Worm (Caenorhabditis elegans) whole organism, L4 larva: ENCODE data around the gene srp-8.

Experiments
- F26F4.8 ChIP-seq: fragments of 200-800 bp; sonication (Bioruptor generic); conservative IDR thresholded peaks from 2 replicates; pipeline ENCODE4 v1.3.6; 2022; ENCODE audit warnings: missing genetic modification characterization, missing compliant biosample characterization
- ceh-20 ChIP-seq: fragments of 200-800 bp; sonication (Bioruptor generic); IDR thresholded peaks from 2 replicates; pipeline ENCODE4 v1.3.6; 2022; ENCODE audit warnings: missing genetic modification reagents, missing genetic modification characterization, missing compliant biosample characterization
- ceh-32 ChIP-seq: sonication (generic microtip); optimal IDR thresholded peaks from 2 replicates; lab custom pipeline; 2016; ENCODE audit warnings: mild to moderate bottlenecking, missing genetic modification characterization, missing compliant biosample characterization; ENCODE audit not compliant: poor library complexity
- daf-16 ChIP-seq, 3 experiments: sonication (generic microtip); optimal IDR thresholded peaks; 2 replicates each; lab custom pipeline; 2016 to 2017; ENCODE audit warnings: missing genetic modification characterization in 3 of 3, missing genetic modification reagents in 3 of 3, mild to moderate bottlenecking in 2 of 3, missing compliant biosample characterization in 2 of 3, missing biosample characterization in 1 of 3, moderate library complexity in 1 of 3
- daf-19 ChIP-seq: fragments of 200-800 bp; sonication (Bioruptor generic); conservative IDR thresholded peaks from 2 replicates; pipeline ENCODE4 v1.3.6; 2022; ENCODE audit warnings: missing genetic modification characterization, missing compliant biosample characterization
- daf-8 ChIP-seq: fragments of 200-800 bp; sonication (Bioruptor generic); IDR thresholded peaks from 2 replicates; pipeline ENCODE4 v1.3.6; 2022; ENCODE audit warnings: missing genetic modification characterization, missing compliant biosample characterization
- dmd-6 ChIP-seq: fragments of 200-800 bp; sonication (Bioruptor generic); IDR thresholded peaks from 2 replicates; pipeline ENCODE4 v1.3.6; 2022; ENCODE audit warnings: missing genetic modification reagents, missing genetic modification characterization, missing compliant biosample characterization
- dmd-8 ChIP-seq: fragments of 200-800 bp; sonication (Bioruptor generic); IDR thresholded peaks from 2 replicates; pipeline ENCODE4 v1.3.6; 2022; ENCODE audit warnings: missing genetic modification characterization, missing compliant biosample characterization
- dve-1 ChIP-seq: sonication (generic microtip); optimal IDR thresholded peaks from 2 replicates; lab custom pipeline; 2017; ENCODE audit warnings: antibody characterized with exemption, mild to moderate bottlenecking, missing genetic modification characterization, missing compliant biosample characterization; ENCODE audit not compliant: insufficient read depth
- egl-27 ChIP-seq: sonication (generic microtip); optimal IDR thresholded peaks from 3 replicates; lab custom pipeline; 2017; ENCODE audit warnings: missing biosample characterization, missing genetic modification reagents, missing genetic modification characterization
- gei-8 ChIP-seq: fragments of 200-800 bp; sonication (Bioruptor generic); optimal IDR thresholded peaks from 2 replicates; lab custom pipeline; 2018; ENCODE audit warnings: mild to moderate bottlenecking, missing genetic modification characterization, missing compliant biosample characterization
- hlh-11 ChIP-seq: fragments of 200-800 bp; sonication (Bioruptor generic); optimal IDR thresholded peaks from 2 replicates; lab custom pipeline; 2018; ENCODE audit warnings: mild to moderate bottlenecking, missing genetic modification characterization, missing compliant biosample characterization
- hlh-30 ChIP-seq: sonication (generic microtip); optimal IDR thresholded peaks from 2 replicates; lab custom pipeline; 2017; ENCODE audit warnings: antibody characterized with exemption, mild to moderate bottlenecking, missing genetic modification characterization, missing compliant biosample characterization; ENCODE audit not compliant: insufficient read depth
- hmg-1.1 ChIP-seq: fragments of 200-800 bp; sonication (Bioruptor generic); IDR thresholded peaks from 2 replicates; pipeline ENCODE4 v1.3.6; 2022; ENCODE audit warnings: missing genetic modification reagents, missing genetic modification characterization, missing compliant biosample characterization
- jun-1 ChIP-seq: fragments of 150-350 bp; optimal IDR thresholded peaks from 2 replicates; lab custom pipeline; 2014; ENCODE audit warnings: missing biosample characterization, missing genetic modification reagents, missing genetic modification characterization
- lim-7 ChIP-seq: fragments of 200-800 bp; sonication (Bioruptor generic); IDR thresholded peaks from 2 replicates; pipeline ENCODE4 v1.3.6; 2022; ENCODE audit warnings: missing genetic modification characterization, missing compliant biosample characterization
- lin-1 ChIP-seq: fragments of 200-800 bp; sonication (Bioruptor generic); IDR thresholded peaks from 2 replicates; pipeline ENCODE4 v1.3.6; 2022; ENCODE audit warnings: missing genetic modification reagents, missing genetic modification characterization, missing compliant biosample characterization
- lin-38 ChIP-seq: fragments of 200-800 bp; sonication (Bioruptor generic); IDR thresholded peaks from 2 replicates; pipeline ENCODE4 v1.3.6; 2022; ENCODE audit warnings: missing genetic modification reagents, missing genetic modification characterization, missing compliant biosample characterization
- lir-3 ChIP-seq: sonication (generic microtip); optimal IDR thresholded peaks from 2 replicates; lab custom pipeline; 2016; ENCODE audit warnings: mild to moderate bottlenecking, missing genetic modification characterization, missing compliant biosample characterization
- madf-5 ChIP-seq, 2 experiments: fragments of 200-800 bp; sonication (Bioruptor generic); IDR thresholded peaks; 2 replicates each; pipeline ENCODE4 v1.3.6; 2022; ENCODE audit warnings: missing compliant biosample characterization in 2 of 2, missing genetic modification characterization in 2 of 2
- madf-9 ChIP-seq: fragments of 200-800 bp; sonication (Bioruptor generic); conservative IDR thresholded peaks from 2 replicates; pipeline ENCODE4 v1.3.6; 2022; ENCODE audit warnings: missing genetic modification reagents, missing genetic modification characterization, missing compliant biosample characterization
- nhr-102 ChIP-seq: sonication (generic microtip); optimal IDR thresholded peaks from 2 replicates; lab custom pipeline; 2016; ENCODE audit warnings: mild to moderate bottlenecking, missing genetic modification characterization, moderate library complexity, missing compliant biosample characterization
- nhr-111 ChIP-seq: fragments of 200-800 bp; sonication (Bioruptor generic); optimal IDR thresholded peaks from 2 replicates; lab custom pipeline; 2018; ENCODE audit warnings: mild to moderate bottlenecking, missing genetic modification characterization, missing compliant biosample characterization
- nhr-28 ChIP-seq: fragments of 150-350 bp; optimal IDR thresholded peaks from 2 replicates; lab custom pipeline; 2014; ENCODE audit warnings: missing biosample characterization, missing genetic modification characterization
- nhr-41 ChIP-seq: fragments of 200-800 bp; sonication (Bioruptor generic); IDR thresholded peaks from 2 replicates; pipeline ENCODE4 v1.3.6; 2022; ENCODE audit warnings: missing genetic modification reagents, missing genetic modification characterization, missing compliant biosample characterization
- nhr-42 ChIP-seq: fragments of 200-800 bp; sonication (Bioruptor generic); IDR thresholded peaks from 2 replicates; pipeline ENCODE4 v1.3.6; 2022; ENCODE audit warnings: missing genetic modification characterization, missing compliant biosample characterization
- rbr-2 ChIP-seq: sonication (generic microtip); optimal IDR thresholded peaks from 2 replicates; lab custom pipeline; 2016; ENCODE audit warnings: missing genotype, missing genetic modification characterization, missing compliant biosample characterization
- sdz-12 ChIP-seq: fragments of 200-800 bp; sonication (Bioruptor generic); optimal IDR thresholded peaks from 2 replicates; lab custom pipeline; 2018; ENCODE audit warnings: mild to moderate bottlenecking, missing genetic modification characterization, missing compliant biosample characterization
- snpc-1.2 ChIP-seq: fragments of 200-800 bp; sonication (Bioruptor generic); IDR thresholded peaks from 2 replicates; pipeline ENCODE4 v1.3.6; 2022; ENCODE audit warnings: missing genetic modification reagents, missing genetic modification characterization, missing compliant biosample characterization
- snpc-4 ChIP-seq: fragments of 150-350 bp; optimal IDR thresholded peaks from 2 replicates; lab custom pipeline; 2014; ENCODE audit warnings: missing biosample characterization, missing genetic modification characterization
- vab-7 ChIP-seq: fragments of 200-800 bp; sonication (Bioruptor generic); IDR thresholded peaks from 2 replicates; pipeline ENCODE4 v1.3.6; 2022; ENCODE audit warnings: missing genetic modification reagents, missing genetic modification characterization, missing compliant biosample characterization
- zfp-2 ChIP-seq: sonication (generic microtip); optimal IDR thresholded peaks from 2 replicates; lab custom pipeline; 2016; ENCODE audit warnings: mild to moderate bottlenecking, missing genetic modification characterization, missing compliant biosample characterization

Gene srp-8

ce11 chrV:8235331-8235730 is 51.8 kb downstream of the srp-8 start:
- peak; percentile 18 for TF ChIP-seq gei-8
- 0 out of 2 replicates have a peak, but pooled peaks have one; percentile 32 for TF ChIP-seq nhr-41 (GFP tag; lab: Robert Waterston, UW)
- TF ChIP-seq egl-27 (tag; lab: Kevin White, UChicago): no peak
- peak; percentile 13 for TF ChIP-seq nhr-28 (tag; lab: Kevin White, UChicago)
- TF ChIP-seq dmd-6 (GFP tag; lab: Robert Waterston, UW): peak; percentile 49; the same call in 1 of the 2 replicates
- no peak for TF ChIP-seq madf-5 (GFP tag; IDR thresholded peaks at IDR 0.05; lab: Robert Waterston, UW)
- peak; percentile 49 for TF ChIP-seq nhr-111
- TF ChIP-seq nhr-42 (GFP tag; lab: Robert Waterston, UW): peak; percentile 39; the same call in 1 of the 2 replicates
- TF ChIP-seq daf-8 (GFP tag; lab: Robert Waterston, UW): no peak
- TF ChIP-seq snpc-1.2 (GFP tag; lab: Robert Waterston, UW): peak; percentile 65
- peak; percentile 55 for TF ChIP-seq hmg-1.1 (GFP tag; lab: Robert Waterston, UW)
- TF ChIP-seq dve-1 (tag; lab: Kevin White, UChicago): peak; percentile 66
- TF ChIP-seq madf-9: 0 out of 2 replicates have a peak, but pooled peaks have one; percentile 24
- no peak for TF ChIP-seq jun-1
- peak; percentile 39 for TF ChIP-seq lir-3 (tag; lab: Kevin White, UChicago)
- TF ChIP-seq lin-38: no peak
- TF ChIP-seq rbr-2 (tag; lab: Kevin White, UChicago): peak; percentile 26
- 0 out of 2 replicates have a peak, but pooled peaks have one; percentile 45 for TF ChIP-seq F26F4.8 (GFP tag; lab: Robert Waterston, UW)
- peak; percentile 9 for TF ChIP-seq hlh-30 (tag; lab: Kevin White, UChicago)
- TF ChIP-seq nhr-102: peak; percentile 35
- TF ChIP-seq vab-7 (GFP tag; lab: Robert Waterston, UW): peak; percentile 41; the same call in 1 of the 2 replicates
- no peak for TF ChIP-seq lin-1 (GFP tag; lab: Robert Waterston, UW)
- TF ChIP-seq snpc-4: peak; percentile 61
- peak; percentile 2 for TF ChIP-seq sdz-12 (GFP tag; lab: Kevin White, UChicago)
- peak; percentile 70 for TF ChIP-seq lim-7 (GFP tag; lab: Robert Waterston, UW)
- TF ChIP-seq ceh-20 (GFP tag; lab: Robert Waterston, UW): no peak
- TF ChIP-seq daf-16 (GFP tag; optimal IDR thresholded peaks at IDR 0.05; lab: Kevin White, UChicago): peak in 1 of 2 experiments; percentile 38
- peak; percentile 45 for TF ChIP-seq daf-16 (tag; optimal IDR thresholded peaks at IDR 0.05; lab: Kevin White, UChicago)
- 0 out of 2 replicates have a peak, but pooled peaks have one; percentile 32 for TF ChIP-seq dmd-8 (GFP tag; lab: Robert Waterston, UW)
- peak; percentile 20 for TF ChIP-seq zfp-2 (tag; lab: Kevin White, UChicago)
- TF ChIP-seq hlh-11 (tag; lab: Kevin White, UChicago): peak; percentile 54
- no peak for TF ChIP-seq daf-19 (GFP tag; lab: Robert Waterston, UW)
- no peak for TF ChIP-seq ceh-32 (tag; lab: Kevin White, UChicago)
